Fruit fly (Drosophila melanogaster): Measurements from ENCODE around the gene CG2444.

dm6 chrX:11679461-11679860 is 25.6 kb downstream of the CG2444 start:
- no peak for TF ChIP-seq Dif (GFP tag; optimal IDR thresholded peaks at IDR 0.05; ENCODE audit: partially characterized antibody)
- TF ChIP-seq Dfd (GFP tag; optimal IDR thresholded peaks at IDR 0.05), result no peak
- TF ChIP-seq Abd-B (GFP tag; optimal IDR thresholded peaks at IDR 0.05), result no peak
- TF ChIP-seq woc (GFP tag; optimal IDR thresholded peaks at IDR 0.05), result peak; percentile 12
- peak; percentile 55 for TF ChIP-seq fru (GFP tag; optimal IDR thresholded peaks at IDR 0.05)
- TF ChIP-seq br (GFP tag; optimal IDR thresholded peaks at IDR 0.05), result peak; percentile 25
- no peak for TF ChIP-seq pan (optimal IDR thresholded peaks at IDR 0.05)
- TF ChIP-seq h (GFP tag; optimal IDR thresholded peaks at IDR 0.05), result peak; percentile 20
- no peak for TF ChIP-seq Hr78 (GFP tag; optimal IDR thresholded peaks at IDR 0.05)
- no peak for TF ChIP-seq jim (GFP tag; optimal IDR thresholded peaks at IDR 0.05)
- TF ChIP-seq tai (GFP tag; optimal IDR thresholded peaks at IDR 0.05), result no peak
- TF ChIP-seq Sp1 (GFP tag; optimal IDR thresholded peaks at IDR 0.05), result no peak
- no peak for TF ChIP-seq Myc (optimal IDR thresholded peaks at IDR 0.05)

Measured in whole organism, wandering third instar larva.